Worm (Caenorhabditis elegans): ENCODE data around the gene C54E10.7.

C54E10.7 gene

DNA sequence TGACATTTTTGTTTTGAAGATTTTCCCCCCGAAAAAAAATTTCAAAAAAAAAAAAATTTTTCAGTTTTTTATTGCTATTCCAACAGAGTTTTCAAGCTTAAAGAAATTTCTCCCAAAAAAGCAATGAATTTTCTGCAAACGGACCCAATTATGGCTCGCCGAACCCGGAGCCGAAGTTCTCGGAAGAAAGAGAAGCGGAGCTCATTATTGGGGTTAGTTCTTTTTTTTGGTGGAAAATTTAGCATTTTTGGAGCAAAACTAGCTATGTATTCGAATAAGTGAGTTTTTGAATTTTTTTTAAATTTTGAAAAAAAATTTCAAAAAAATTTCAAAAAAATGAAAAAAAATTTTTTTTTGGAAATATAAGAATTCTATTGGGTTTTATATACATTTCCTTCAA, 8.2 kb downstream of the C54E10.7 start, which contains the start of gene ncs-5 (continued):
- TF ChIP-seq pha-4 (tag; optimal IDR thresholded peaks at IDR 0.05), result no peak
- TF ChIP-seq zip-5 (tag; optimal IDR thresholded peaks at IDR 0.05), result no peak
- TF ChIP-seq pag-3 (tag; optimal IDR thresholded peaks at IDR 0.05; ENCODE audit: borderline replicate concordance), result no peak

DNA sequence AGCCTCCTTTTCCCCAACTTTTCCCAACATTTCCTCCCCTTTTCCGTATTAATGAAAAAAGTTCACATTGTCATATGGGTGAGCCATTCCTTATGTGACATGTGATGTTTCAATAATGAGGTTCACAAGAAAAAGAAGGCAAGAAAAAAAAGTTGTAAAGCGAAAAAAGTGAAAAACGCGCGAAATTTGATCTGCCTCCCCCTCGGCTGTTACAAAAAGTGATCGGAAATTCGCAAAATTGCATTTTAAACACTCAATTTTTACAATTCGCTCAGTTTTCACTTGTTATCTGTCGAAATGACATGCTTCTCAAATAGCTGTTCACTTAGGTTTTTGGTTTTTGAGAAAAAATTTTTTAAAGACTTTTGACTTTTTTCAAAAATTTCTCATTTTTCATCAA, 10.1 kb downstream of the C54E10.7 start:
- TF ChIP-seq ama-1 (optimal IDR thresholded peaks at IDR 0.05) (no peak), unc-42 (tag; optimal IDR thresholded peaks at IDR 0.05) (peak; percentile 46)

DNA sequence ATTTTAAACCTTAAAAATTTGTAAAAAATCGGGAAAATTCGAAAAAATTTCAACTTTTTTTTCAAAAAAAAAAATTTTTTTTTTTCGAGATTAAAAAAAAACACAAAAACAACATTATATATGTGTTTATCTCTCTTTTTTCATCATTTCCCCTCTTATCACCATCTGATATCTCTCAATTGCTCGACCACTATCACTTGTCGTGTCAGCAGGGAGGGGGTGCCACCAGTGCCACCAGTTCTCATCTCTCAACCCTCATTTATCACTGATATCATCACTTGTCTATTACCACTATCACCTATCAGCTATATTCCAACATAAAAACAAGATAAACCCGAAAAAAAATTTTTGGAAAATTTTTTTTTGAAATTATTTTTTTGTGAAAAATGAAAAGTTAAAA, 15.0 kb downstream of the C54E10.7 start:
- TF ChIP-seq elt-2 (tag; optimal IDR thresholded peaks at IDR 0.05) (peak; percentile 97), hlh-15 (tag; optimal IDR thresholded peaks at IDR 0.05) (no peak), pag-3 (tag; optimal IDR thresholded peaks at IDR 0.05; ENCODE audit: borderline replicate concordance) (no peak), ceh-34 (tag; optimal IDR thresholded peaks at IDR 0.05) (no peak), unc-55 (GFP tag; optimal IDR thresholded peaks at IDR 0.05) (no peak), hlh-8 (tag; optimal IDR thresholded peaks at IDR 0.05) (no peak)

DNA sequence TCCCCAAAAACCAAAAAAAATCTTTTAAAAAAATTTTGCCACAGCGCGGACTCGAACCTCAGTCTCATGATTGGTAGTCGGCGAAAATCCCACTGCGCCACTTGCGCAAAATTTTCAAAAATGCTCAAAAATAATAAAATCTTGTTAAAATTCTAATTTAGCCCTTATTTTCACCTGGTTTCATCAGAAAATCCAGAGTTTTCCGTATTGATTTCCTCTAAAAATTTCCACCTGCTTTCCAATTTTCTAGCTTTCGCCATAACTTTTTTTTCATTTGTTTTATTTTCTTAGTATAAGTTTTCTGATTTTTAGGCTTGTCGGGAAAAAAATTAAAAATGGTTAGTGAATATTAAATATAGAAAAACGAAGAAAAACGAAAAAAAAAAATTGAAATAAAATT, 15.9 kb downstream of the C54E10.7 start:
- TF ChIP-seq pha-2 (tag; optimal IDR thresholded peaks at IDR 0.05) (peak; percentile 2), elt-4 (tag; optimal IDR thresholded peaks at IDR 0.05) (no peak)

DNA sequence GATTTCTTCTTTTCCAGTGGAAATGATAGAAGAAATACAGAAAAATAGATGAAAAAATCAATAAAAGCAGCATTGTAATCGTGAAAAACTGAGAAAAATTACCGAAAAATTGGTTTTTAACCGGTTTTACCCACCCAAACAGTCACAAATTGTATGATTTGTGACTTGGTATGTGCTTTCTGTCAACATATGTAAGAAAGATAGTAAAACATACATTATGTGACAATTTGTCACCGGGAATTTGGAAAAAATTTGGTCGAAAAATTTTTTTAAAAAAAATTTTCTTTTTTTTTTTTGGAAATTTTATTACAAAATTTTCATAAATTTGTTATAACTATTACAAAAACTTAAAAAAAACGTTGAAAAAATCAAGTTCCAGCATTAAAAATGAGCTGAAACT, 25.7 kb downstream of the C54E10.7 start, which contains the start of gene cyp-33D3:
TSS of gene cyp-33D3 (minus strand) at position 101 of the 400 bp plus-strand sequence.
- TF ChIP-seq sox-4 (tag; optimal IDR thresholded peaks at IDR 0.05) (no peak), unc-86 (tag; optimal IDR thresholded peaks at IDR 0.05) (no peak), ref-2 (tag; optimal IDR thresholded peaks at IDR 0.05) (no peak), unc-55 (GFP tag; optimal IDR thresholded peaks at IDR 0.05) (no peak), ttx-3 (tag; optimal IDR thresholded peaks at IDR 0.05) (no peak), rnt-1 (tag; optimal IDR thresholded peaks at IDR 0.05) (no peak), pha-4 (tag; optimal IDR thresholded peaks at IDR 0.05) (no peak), ceh-30 (tag; optimal IDR thresholded peaks at IDR 0.05) (no peak), ama-1 (optimal IDR thresholded peaks at IDR 0.05) (no peak), ceh-18 (tag; optimal IDR thresholded peaks at IDR 0.05) (no peak), K02D7.2 (tag; optimal IDR thresholded peaks at IDR 0.05) (no peak), K09A11.1 (tag; optimal IDR thresholded peaks at IDR 0.05; ENCODE audit: insufficient read depth) (no peak), lim-6 (tag; optimal IDR thresholded peaks at IDR 0.05) (no peak)

DNA sequence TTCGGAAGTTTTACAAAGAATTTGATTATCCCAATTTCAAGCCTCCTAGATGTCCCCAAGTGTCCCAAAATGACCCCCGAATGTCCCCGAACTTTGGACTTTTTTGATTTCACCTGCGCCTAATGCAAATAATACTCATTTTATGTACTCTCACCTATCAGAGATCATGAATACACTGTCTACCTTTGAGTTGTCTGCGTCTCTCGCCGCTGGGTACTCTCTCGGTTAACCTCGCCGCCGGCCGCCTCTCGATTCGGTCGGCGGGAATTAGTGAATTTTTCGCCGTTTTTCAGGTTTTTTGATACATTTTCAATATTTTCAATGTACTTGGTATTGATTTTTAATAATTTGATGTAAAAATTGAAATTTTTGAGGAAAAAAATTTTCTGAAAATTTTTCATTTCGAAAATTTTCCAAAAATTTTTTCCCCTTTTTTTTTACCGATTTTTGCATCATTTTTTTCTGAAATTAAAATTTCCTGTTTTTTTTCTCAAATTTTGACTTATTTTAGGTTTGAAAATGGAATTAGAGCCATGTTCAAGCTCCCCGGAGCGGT, 27.4 kb downstream of the C54E10.7 start, which contains the start of gene nhr-65:
TSS of gene nhr-65 (plus strand) at position 506 of the 556 bp plus-strand sequence.
- TF ChIP-seq unc-86 (tag; optimal IDR thresholded peaks at IDR 0.05) (no peak), nfya-1 (tag; optimal IDR thresholded peaks at IDR 0.05) (peak; percentile 17)

DNA sequence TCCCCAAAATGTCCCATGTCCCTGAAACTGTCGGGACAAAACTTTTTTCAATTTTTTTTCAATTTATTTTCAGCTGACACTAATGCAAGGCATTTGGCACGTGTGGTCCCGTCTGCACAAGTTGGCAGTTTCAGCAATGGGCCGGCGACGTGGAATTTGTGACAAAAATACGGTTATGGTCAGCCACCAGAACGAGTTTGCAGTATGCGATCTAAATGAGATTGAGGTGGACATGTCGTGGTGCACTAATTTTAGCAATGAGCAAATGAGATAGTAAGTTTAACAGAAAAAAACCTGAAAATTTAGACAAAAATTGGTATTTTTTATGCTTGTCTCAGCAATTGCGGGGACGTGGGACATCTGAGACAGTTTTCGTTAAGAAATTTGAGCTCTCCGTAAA, 31.0 kb downstream of the C54E10.7 start:
- TF ChIP-seq odd-2 (tag; optimal IDR thresholded peaks at IDR 0.05), result no peak
- TF ChIP-seq ceh-6 (GFP tag; optimal IDR thresholded peaks at IDR 0.05), result no peak
- TF ChIP-seq pros-1 (tag; optimal IDR thresholded peaks at IDR 0.05), result no peak
- TF ChIP-seq ama-1 (optimal IDR thresholded peaks at IDR 0.05), result no peak
- TF ChIP-seq C38D4.7 (GFP tag; optimal IDR thresholded peaks at IDR 0.05), result no peak
- TF ChIP-seq C08G9.2 (tag; optimal IDR thresholded peaks at IDR 0.05), result no peak
- TF ChIP-seq hlh-8 (tag; optimal IDR thresholded peaks at IDR 0.05), result no peak
- TF ChIP-seq T23F11.4 (GFP tag; optimal IDR thresholded peaks at IDR 0.05), result no peak
- no peak for TF ChIP-seq pha-2 (tag; optimal IDR thresholded peaks at IDR 0.05)
- TF ChIP-seq ceh-31 (tag; optimal IDR thresholded peaks at IDR 0.05), result no peak
- TF ChIP-seq che-1 (tag; optimal IDR thresholded peaks at IDR 0.05), result no peak
- no peak for TF ChIP-seq unc-42 (tag; optimal IDR thresholded peaks at IDR 0.05)
- TF ChIP-seq ceh-45 (GFP tag; IDR thresholded peaks at IDR 0.05), result no peak
- no peak for TF ChIP-seq K09A11.1 (tag; optimal IDR thresholded peaks at IDR 0.05; ENCODE audit: insufficient read depth)
- no peak for TF ChIP-seq dmd-4 (tag; optimal IDR thresholded peaks at IDR 0.05; ENCODE audit: borderline replicate concordance)
- no peak for TF ChIP-seq elt-4 (tag; optimal IDR thresholded peaks at IDR 0.05)
- TF ChIP-seq hlh-30 (tag; optimal IDR thresholded peaks at IDR 0.05; ENCODE audit: insufficient read depth), result no peak
- no peak for TF ChIP-seq ztf-16 (tag; optimal IDR thresholded peaks at IDR 0.05)

Data from whole organism, late embryonic.